Worm (Caenorhabditis elegans) whole organism, L1 larva: ENCODE data around the gene D1046.4.

ENCODE experiments used
- dpl-1 ChIP-seq, 3 experiments: fragments of 150-350 bp in 2 of 3; sonication (generic microtip) in 1 of 3; optimal IDR thresholded peaks; 2 replicates each; lab custom pipeline; 2014 to 2017; ENCODE audit warnings: missing biosample characterization in 3 of 3, missing genetic modification characterization in 3 of 3, missing genetic modification reagents in 3 of 3
- lsy-2 ChIP-seq, 2 experiments: fragments of 150-350 bp; optimal IDR thresholded peaks; 2 replicates each; lab custom pipeline; 2014; ENCODE audit warnings: missing biosample characterization in 2 of 2, missing genetic modification characterization in 2 of 2
- nhr-85 ChIP-seq: sonication (generic microtip); peaks from one replicate; lab custom pipeline; 2016; ENCODE audit warnings: missing genetic modification characterization, inconsistent platforms, missing compliant biosample characterization
- snpc-4 ChIP-seq: fragments of 150-350 bp; optimal IDR thresholded peaks from 2 replicates; lab custom pipeline; 2014; ENCODE audit warnings: missing biosample characterization, missing genetic modification characterization

- peak; percentile 5 for TF ChIP-seq nhr-85
- peak; percentile 43 to 63 (median 52) for TF ChIP-seq dpl-1 (GFP tag; optimal IDR thresholded peaks at IDR 0.05; lab: Kevin White, UChicago)
- TF ChIP-seq snpc-4 (tag; lab: Kevin White, UChicago), result peak; percentile 19
- TF ChIP-seq lsy-2 (tag; optimal IDR thresholded peaks at IDR 0.05; lab: Kevin White, UChicago), result peak; percentile 41 to 76
These were observed 39.9 kb upstream of the D1046.4 start, which contains the start of gene rad-54.L2 for ce11 chrIV:8893746-8894145.
